Fruit fly (Drosophila melanogaster) whole organism, embryonic: ENCODE results near the gene osp.
A peak's percentile ranks its signal among the peaks of the same experiment; 100 is the strongest.

Source experiments
- Bteb2 ChIP-seq: fragments of 200-800 bp; sonication (Bioruptor generic); optimal IDR thresholded peaks from 2 replicates; lab custom pipeline; 2016; ENCODE audit warnings: missing biosample characterization, missing genetic modification characterization
- CG11247 ChIP-seq: fragments of 200-800 bp; sonication (Bioruptor generic); IDR thresholded peaks from 2 replicates; pipeline ENCODE4 v1.3.6; 2022; ENCODE audit warnings: missing biosample characterization, missing genetic modification characterization
- CG12104 ChIP-seq: fragments of 200-800 bp; sonication (Bioruptor generic); optimal IDR thresholded peaks from 3 replicates; lab custom pipeline; 2016; ENCODE audit warnings: missing biosample characterization, missing genetic modification characterization
- CG12155 ChIP-seq: fragments of 200-800 bp; sonication (Bioruptor generic); optimal IDR thresholded peaks from 3 replicates; lab custom pipeline; 2016; ENCODE audit warnings: missing biosample characterization, missing genetic modification characterization
- CG13123 ChIP-seq: fragments of 200-800 bp; sonication (Bioruptor generic); optimal IDR thresholded peaks from 2 replicates; lab custom pipeline; 2016; ENCODE audit warnings: missing biosample characterization, missing genetic modification characterization
- CG14441 ChIP-seq: fragments of 200-800 bp; sonication (Bioruptor generic); IDR thresholded peaks from 2 replicates; pipeline ENCODE4 v1.3.6; 2022; ENCODE audit warnings: missing biosample characterization, missing genetic modification characterization
- CG15479 ChIP-seq: fragments of 200-800 bp; sonication (Bioruptor generic); optimal IDR thresholded peaks from 3 replicates; lab custom pipeline; 2019; ENCODE audit warnings: missing biosample characterization, mild to moderate bottlenecking, missing genetic modification characterization, moderate library complexity
- CG1647 ChIP-seq: fragments of 200-800 bp; sonication (Bioruptor generic); optimal IDR thresholded peaks from 3 replicates; lab custom pipeline; 2016; ENCODE audit warnings: missing biosample characterization, missing genetic modification characterization
- CG17568 ChIP-seq: fragments of 200-800 bp; sonication (Bioruptor generic); optimal IDR thresholded peaks from 2 replicates; lab custom pipeline; 2018; ENCODE audit warnings: missing biosample characterization, mild to moderate bottlenecking, missing genetic modification characterization, moderate library complexity
- CG2199 ChIP-seq: fragments of 200-800 bp; sonication (Bioruptor generic); IDR thresholded peaks from 3 replicates; pipeline ENCODE4 v1.3.6; 2022; ENCODE audit warnings: missing biosample characterization, missing genetic modification characterization
- CG2875 ChIP-seq: fragments of 200-800 bp; sonication (Bioruptor generic); optimal IDR thresholded peaks from 2 replicates; lab custom pipeline; 2017; ENCODE audit warnings: missing biosample characterization, mild to moderate bottlenecking, missing genetic modification characterization, missing genetic modification reagents
- CG30431 ChIP-seq: fragments of 200-800 bp; sonication (Bioruptor generic); optimal IDR thresholded peaks from 2 replicates; lab custom pipeline; 2017; ENCODE audit warnings: missing biosample characterization, missing genetic modification characterization
- CG32772 ChIP-seq: fragments of 200-800 bp; sonication (Bioruptor generic); IDR thresholded peaks from 2 replicates; pipeline ENCODE4 v1.3.6; 2022; ENCODE audit warnings: missing biosample characterization, missing genetic modification characterization
- CG33557 ChIP-seq: fragments of 200-800 bp; sonication (Bioruptor generic); optimal IDR thresholded peaks from 2 replicates; lab custom pipeline; 2019; ENCODE audit warnings: missing biosample characterization, mild to moderate bottlenecking, missing genetic modification characterization, moderate library complexity
- CG3726 ChIP-seq: fragments of 200-800 bp; sonication (Bioruptor generic); IDR thresholded peaks from 3 replicates; pipeline ENCODE4, ENCODE4 v1.3.6; 2022; ENCODE audit warnings: missing biosample characterization, missing genetic modification characterization
- CG3838 ChIP-seq: fragments of 200-800 bp; sonication (Bioruptor generic); optimal IDR thresholded peaks from 3 replicates; lab custom pipeline; 2016; ENCODE audit warnings: missing biosample characterization, missing genetic modification characterization
- CG43689 ChIP-seq: fragments of 200-800 bp; sonication (Bioruptor generic); IDR thresholded peaks from 2 replicates; pipeline ENCODE4 v1.3.6; 2022; ENCODE audit warnings: missing biosample characterization, missing genetic modification characterization
- CG4404 ChIP-seq: fragments of 200-800 bp; sonication (Bioruptor generic); IDR thresholded peaks from 2 replicates; pipeline ENCODE4 v1.3.6; 2022; ENCODE audit warnings: missing biosample characterization, missing genetic modification characterization
- CG6272 ChIP-seq: fragments of 200-800 bp; sonication (Bioruptor generic); IDR thresholded peaks from 2 replicates; pipeline ENCODE4 v1.3.6; 2022; ENCODE audit warnings: missing biosample characterization, missing genetic modification characterization
- CG8478 ChIP-seq: fragments of >200 bp; optimal IDR thresholded peaks from 2 replicates; lab custom pipeline; 2018
- CHES-1-like ChIP-seq: fragments of 200-800 bp; sonication (Bioruptor generic); optimal IDR thresholded peaks from 2 replicates; lab custom pipeline; 2016; ENCODE audit warnings: missing biosample characterization, missing genetic modification characterization
- Dip3 ChIP-seq: fragments of 200-800 bp; sonication (Bioruptor generic); optimal IDR thresholded peaks from 3 replicates; lab custom pipeline; 2016; ENCODE audit warnings: missing biosample characterization, missing genetic modification characterization
- Fer1 ChIP-seq: fragments of 200-800 bp; sonication (Bioruptor generic); optimal IDR thresholded peaks from 2 replicates; lab custom pipeline; 2017; ENCODE audit warnings: missing biosample characterization, mild to moderate bottlenecking, missing genetic modification characterization
- GATAe ChIP-seq: fragments of 200-800 bp; sonication (Bioruptor generic); conservative IDR thresholded peaks from 2 replicates; pipeline ENCODE4 v1.3.6; 2022; ENCODE audit warnings: missing biosample characterization, missing genetic modification characterization
- Hr3 ChIP-seq: fragments of 200-800 bp; sonication (Bioruptor generic); optimal IDR thresholded peaks from 3 replicates; lab custom pipeline; 2016; ENCODE audit warnings: missing biosample characterization, missing genetic modification characterization
- Hr78 ChIP-seq, 2 experiments: fragments of 200-800 bp in 1 of 2; fragments of >200 bp in 1 of 2; sonication (Bioruptor generic) in 1 of 2; optimal IDR thresholded peaks; 2 replicates each; lab custom pipeline; 2017 to 2019; ENCODE audit warnings: missing biosample characterization in 2 of 2, missing genetic modification characterization in 2 of 2, mild to moderate bottlenecking in 1 of 2, moderate library complexity in 1 of 2
- Lim3 ChIP-seq: fragments of 200-800 bp; sonication (Bioruptor generic); IDR thresholded peaks from 2 replicates; pipeline ENCODE4 v1.3.6; 2022; ENCODE audit warnings: missing biosample characterization, missing genetic modification characterization
- Mad ChIP-seq: fragments of 200-800 bp; sonication (Bioruptor generic); optimal IDR thresholded peaks from 2 replicates; lab custom pipeline; 2016; ENCODE audit warnings: missing biosample characterization, missing genetic modification characterization
- Poxn ChIP-seq: fragments of 200-800 bp; sonication (Bioruptor generic); IDR thresholded peaks from 2 replicates; pipeline ENCODE4 v1.3.6; 2022; ENCODE audit warnings: missing biosample characterization, missing genetic modification characterization
- Six4 ChIP-seq: fragments of 200-800 bp; sonication (Bioruptor generic); optimal IDR thresholded peaks from 2 replicates; lab custom pipeline; 2016; ENCODE audit warnings: missing biosample characterization, missing genetic modification characterization
- abd-A ChIP-seq: fragments of 200-800 bp; sonication (Bioruptor generic); optimal IDR thresholded peaks from 3 replicates; lab custom pipeline; 2019; ENCODE audit warnings: missing biosample characterization, mild to moderate bottlenecking, missing genetic modification characterization, moderate library complexity
- amos ChIP-seq: fragments of 200-800 bp; sonication (Bioruptor generic); IDR thresholded peaks from 2 replicates; pipeline ENCODE4 v1.3.6; 2022; ENCODE audit warnings: missing biosample characterization, missing genetic modification characterization; ENCODE audit not compliant: partially characterized antibody
- ap ChIP-seq: fragments of 200-800 bp; sonication (Bioruptor generic); IDR thresholded peaks from 2 replicates; pipeline ENCODE4 v1.3.6; 2022; ENCODE audit warnings: missing biosample characterization, missing genetic modification characterization
- caup ChIP-seq: fragments of 200-800 bp; sonication (Bioruptor generic); optimal IDR thresholded peaks from 3 replicates; lab custom pipeline; 2017; ENCODE audit warnings: missing biosample characterization, mild to moderate bottlenecking, missing genetic modification characterization, moderate library complexity; ENCODE audit not compliant: severe bottlenecking
- cg ChIP-seq: fragments of 200-800 bp; sonication (Bioruptor generic); optimal IDR thresholded peaks from 3 replicates; lab custom pipeline; 2019; ENCODE audit warnings: missing biosample characterization, mild to moderate bottlenecking, missing genetic modification characterization, moderate library complexity
- cwo ChIP-seq: fragments of 200-800 bp; sonication (Bioruptor generic); optimal IDR thresholded peaks from 3 replicates; lab custom pipeline; 2017; ENCODE audit warnings: missing biosample characterization, missing genetic modification characterization, mild to moderate bottlenecking, moderate library complexity, missing genetic modification reagents
- dmrt99B ChIP-seq: fragments of 200-800 bp; sonication (Bioruptor generic); optimal IDR thresholded peaks from 2 replicates; lab custom pipeline; 2018; ENCODE audit warnings: missing biosample characterization, mild to moderate bottlenecking, missing genetic modification characterization, moderate library complexity
- eve ChIP-seq, 2 experiments: fragments of >200 bp; optimal IDR thresholded peaks; 2 replicates each; lab custom pipeline; 2017; ENCODE audit warnings: missing biosample characterization in 2 of 2, missing genetic modification characterization in 2 of 2
- exex ChIP-seq: fragments of 200-800 bp; sonication (Bioruptor generic); optimal IDR thresholded peaks from 4 replicates; lab custom pipeline; 2018; ENCODE audit warnings: missing biosample characterization, mild to moderate bottlenecking, missing genetic modification characterization, moderate library complexity
- fd102C ChIP-seq: fragments of 200-800 bp; sonication (Bioruptor generic); optimal IDR thresholded peaks from 2 replicates; lab custom pipeline; 2018; ENCODE audit warnings: missing biosample characterization, mild to moderate bottlenecking, missing genetic modification characterization, moderate library complexity
- gem ChIP-seq: fragments of 200-800 bp; sonication (Bioruptor generic); optimal IDR thresholded peaks from 2 replicates; lab custom pipeline; 2019; ENCODE audit warnings: missing biosample characterization, mild to moderate bottlenecking, missing genetic modification characterization, moderate library complexity
- h ChIP-seq: fragments of >200 bp; optimal IDR thresholded peaks from 2 replicates; lab custom pipeline; 2017
- jigr1 ChIP-seq: fragments of 200-800 bp; sonication (Bioruptor generic); IDR thresholded peaks from 3 replicates; pipeline ENCODE4 v1.3.6; 2022; ENCODE audit warnings: missing biosample characterization, missing genetic modification characterization
- ken ChIP-seq: fragments of 200-800 bp; sonication (Bioruptor generic); IDR thresholded peaks from 3 replicates; pipeline ENCODE4 v1.3.6; 2022; ENCODE audit warnings: missing biosample characterization, missing genetic modification characterization
- lilli ChIP-seq: fragments of 200-800 bp; sonication (Bioruptor generic); optimal IDR thresholded peaks from 3 replicates; lab custom pipeline; 2016; ENCODE audit warnings: missing biosample characterization, missing genetic modification characterization
- nmo ChIP-seq: fragments of 200-800 bp; sonication (Bioruptor generic); optimal IDR thresholded peaks from 2 replicates; lab custom pipeline; 2018; ENCODE audit warnings: missing biosample characterization, mild to moderate bottlenecking, missing genetic modification characterization, moderate library complexity
- org-1 ChIP-seq: fragments of 200-800 bp; sonication (Bioruptor generic); optimal IDR thresholded peaks from 2 replicates; lab custom pipeline; 2017; ENCODE audit warnings: missing biosample characterization, missing genetic modification characterization
- repo ChIP-seq: fragments of 200-800 bp; sonication (Bioruptor generic); optimal IDR thresholded peaks from 2 replicates; lab custom pipeline; 2016; ENCODE audit warnings: missing biosample characterization, missing genetic modification characterization
- rib ChIP-seq: fragments of 200-800 bp; sonication (Bioruptor generic); IDR thresholded peaks from 2 replicates; pipeline ENCODE4 v1.3.6; 2022; ENCODE audit warnings: missing biosample characterization, missing genetic modification characterization
- row ChIP-seq: fragments of 200-800 bp; sonication (Bioruptor generic); IDR thresholded peaks from 3 replicates; pipeline ENCODE4 v1.3.6; 2022; ENCODE audit warnings: missing biosample characterization, missing genetic modification characterization
- seq ChIP-seq: fragments of 200-800 bp; sonication (Bioruptor generic); IDR thresholded peaks from 2 replicates; pipeline ENCODE4 v1.3.6; 2022; ENCODE audit warnings: missing biosample characterization, missing genetic modification characterization
- sqz ChIP-seq: fragments of 200-800 bp; sonication (Bioruptor generic); optimal IDR thresholded peaks from 3 replicates; lab custom pipeline; 2018; ENCODE audit warnings: missing biosample characterization, mild to moderate bottlenecking, missing genetic modification characterization

osp gene

dm6 chr2L:14674606-14675100, 14.5 kb downstream of the osp start (continued):
- TF ChIP-seq gem (tag; lab: Kevin White, UChicago): peak; percentile 95
- no peak for TF ChIP-seq abd-A (tag; lab: Kevin White, UChicago)
- TF ChIP-seq exex (tag; lab: Kevin White, UChicago): no peak
- peak; percentile 49 for TF ChIP-seq CG12104 (GFP tag; lab: Kevin White, UChicago)
- TF ChIP-seq Lim3 (GFP tag; lab: Robert Waterston, UW): no peak
- TF ChIP-seq Hr78 (GFP tag; optimal IDR thresholded peaks at IDR 0.05; lab: Kevin White, UChicago): peak in 1 of 2 experiments; percentile 85
- TF ChIP-seq CG15479 (GFP tag; lab: Kevin White, UChicago): no peak
- TF ChIP-seq CG11247 (GFP tag; lab: Robert Waterston, UW): peak; percentile 8; the same call in 1 of the 2 replicates
- TF ChIP-seq GATAe: no peak
- no peak for TF ChIP-seq Dip3 (GFP tag; lab: Kevin White, UChicago)
- TF ChIP-seq CG30431 (GFP tag; lab: Kevin White, UChicago): peak; percentile 46
- TF ChIP-seq CG1647 (GFP tag; lab: Kevin White, UChicago): no peak
- TF ChIP-seq org-1 (GFP tag; lab: Kevin White, UChicago): peak; percentile 53
- TF ChIP-seq repo (GFP tag; lab: Kevin White, UChicago): no peak
- TF ChIP-seq fd102C: no peak
- no peak for TF ChIP-seq jigr1
- peak; percentile 66 for TF ChIP-seq CG2875
- TF ChIP-seq seq (GFP tag; lab: Robert Waterston, UW): no peak
- no peak for TF ChIP-seq ap (GFP tag; lab: Robert Waterston, UW)
- no peak for TF ChIP-seq CG17568
- no peak for TF ChIP-seq CG13123 (GFP tag; lab: Kevin White, UChicago)
- TF ChIP-seq CG3726 (GFP tag; lab: Robert Waterston, UW): no peak
- no peak for TF ChIP-seq Bteb2 (GFP tag; lab: Kevin White, UChicago)
- TF ChIP-seq sqz (GFP tag; lab: Kevin White, UChicago): peak; percentile 62
- TF ChIP-seq nmo: peak; percentile 97
- TF ChIP-seq caup: no peak
- TF ChIP-seq CG33557 (GFP tag; lab: Kevin White, UChicago): peak; percentile 94
- TF ChIP-seq lilli (GFP tag; lab: Kevin White, UChicago): no peak
- no peak for TF ChIP-seq h (lab: Kevin White, UChicago)
- peak; percentile 90 for TF ChIP-seq CG2199 (GFP tag; lab: Robert Waterston, UW)
- TF ChIP-seq CHES-1-like (GFP tag; lab: Kevin White, UChicago): no peak
- TF ChIP-seq CG12155 (GFP tag; lab: Kevin White, UChicago): no peak
- TF ChIP-seq cwo: peak; percentile 37
- TF ChIP-seq Poxn (GFP tag; lab: Robert Waterston, UW): no peak
- no peak for TF ChIP-seq ken (GFP tag; lab: Robert Waterston, UW)
- TF ChIP-seq eve (GFP tag; optimal IDR thresholded peaks at IDR 0.05; lab: Kevin White, UChicago): no peak
- no peak for TF ChIP-seq rib (GFP tag; lab: Robert Waterston, UW)
- no peak for TF ChIP-seq CG43689 (GFP tag; lab: Robert Waterston, UW)
- TF ChIP-seq Six4 (GFP tag; lab: Kevin White, UChicago): peak; percentile 76
- TF ChIP-seq dmrt99B (tag; lab: Kevin White, UChicago): peak; percentile 88
- TF ChIP-seq row: peak; percentile 69
- TF ChIP-seq cg (GFP tag; lab: Kevin White, UChicago): peak; percentile 70
- TF ChIP-seq Mad: no peak
- TF ChIP-seq CG4404 (GFP tag; lab: Robert Waterston, UW): no peak
- peak; percentile 27 for TF ChIP-seq Fer1 (GFP tag; lab: Kevin White, UChicago)
- TF ChIP-seq CG6272 (GFP tag; lab: Robert Waterston, UW): no peak
- no peak for TF ChIP-seq CG3838 (GFP tag; lab: Kevin White, UChicago)
- no peak for TF ChIP-seq CG8478 (lab: Kevin White, UChicago)
- TF ChIP-seq CG14441 (GFP tag; lab: Robert Waterston, UW): no peak
- no peak for TF ChIP-seq amos (GFP tag; lab: Robert Waterston, UW)
- peak; percentile 73 for TF ChIP-seq Hr3 (GFP tag; lab: Kevin White, UChicago)
- TF ChIP-seq CG32772: peak; percentile 56
